Fruit fly (Drosophila melanogaster): Measurements from ENCODE around the gene Sgs3.

Gene Sgs3

dm6 chr3L:11523286-11523685 lies 11.3 kb downstream of the Sgs3 start (continued):
- TF ChIP-seq ATbp (GFP tag; optimal IDR thresholded peaks at IDR 0.05) = no peak
- no peak for TF ChIP-seq CG12104 (GFP tag; optimal IDR thresholded peaks at IDR 0.05)
- TF ChIP-seq Neu2 (GFP tag; optimal IDR thresholded peaks at IDR 0.05; ENCODE audit: borderline replicate concordance) = no peak
- TF ChIP-seq YL-1 (GFP tag; optimal IDR thresholded peaks at IDR 0.05) = no peak
- TF ChIP-seq Hr3 (GFP tag; optimal IDR thresholded peaks at IDR 0.05) = no peak
- TF ChIP-seq CG6254 (GFP tag; optimal IDR thresholded peaks at IDR 0.05) = no peak
- TF ChIP-seq mam (GFP tag; optimal IDR thresholded peaks at IDR 0.05) = no peak
- TF ChIP-seq CG15514 (GFP tag; optimal IDR thresholded peaks at IDR 0.05) = peak; percentile 98
- no peak for TF ChIP-seq Atf3 (GFP tag; optimal IDR thresholded peaks at IDR 0.05)
- no peak for TF ChIP-seq Meics (GFP tag; optimal IDR thresholded peaks at IDR 0.05)
- TF ChIP-seq Blimp-1 (GFP tag; optimal IDR thresholded peaks at IDR 0.05) = no peak
- TF ChIP-seq CG12659 (GFP tag; optimal IDR thresholded peaks at IDR 0.05) = no peak
- TF ChIP-seq sisA (GFP tag; IDR thresholded peaks at IDR 0.05) = no peak
- no peak for TF ChIP-seq Eip74EF (GFP tag; optimal IDR thresholded peaks at IDR 0.05)
- no peak for TF ChIP-seq D (optimal IDR thresholded peaks at IDR 0.05)
- no peak for TF ChIP-seq D (GFP tag; optimal IDR thresholded peaks at IDR 0.05)
- no peak for TF ChIP-seq CG3065 (GFP tag; optimal IDR thresholded peaks at IDR 0.05)
- TF ChIP-seq CG9876 (GFP tag; optimal IDR thresholded peaks at IDR 0.05) = no peak
- TF ChIP-seq CoRest (tag; optimal IDR thresholded peaks at IDR 0.05) = no peak
- no peak for TF ChIP-seq CG18011 (GFP tag; optimal IDR thresholded peaks at IDR 0.05)
- TF ChIP-seq CG31441 (GFP tag; IDR thresholded peaks at IDR 0.05) = no peak
- 0 out of 2 replicates have a peak, but pooled peaks have one; percentile 11 for TF ChIP-seq Xrp1 (GFP tag; IDR thresholded peaks at IDR 0.05)
- no peak for TF ChIP-seq GATAe (GFP tag; conservative IDR thresholded peaks at IDR 0.05)
- TF ChIP-seq dmrt11E (tag; optimal IDR thresholded peaks at IDR 0.05) = no peak
- TF ChIP-seq CG1529 (GFP tag; optimal IDR thresholded peaks at IDR 0.05) = no peak
- no peak for TF ChIP-seq Bteb2 (GFP tag; optimal IDR thresholded peaks at IDR 0.05)
- TF ChIP-seq CG18599 (GFP tag; optimal IDR thresholded peaks at IDR 0.05) = no peak
- no peak for TF ChIP-seq vnd (GFP tag; IDR thresholded peaks at IDR 0.05; ENCODE audit: partially characterized antibody)
- TF ChIP-seq danr (GFP tag; IDR thresholded peaks at IDR 0.05) = no peak
- TF ChIP-seq unpg (GFP tag; optimal IDR thresholded peaks at IDR 0.05) = no peak
- TF ChIP-seq Rfx (GFP tag; IDR thresholded peaks at IDR 0.05) = peak; percentile 43; the same call in 1 of the 2 replicates
- TF ChIP-seq CG7357 (GFP tag; IDR thresholded peaks at IDR 0.05) = no peak
- TF ChIP-seq bowl (GFP tag; IDR thresholded peaks at IDR 0.05) = no peak
- no peak for TF ChIP-seq HLHmδ (GFP tag; optimal IDR thresholded peaks at IDR 0.05)
- TF ChIP-seq CG1832 (GFP tag; optimal IDR thresholded peaks at IDR 0.05) = no peak
- TF ChIP-seq CG7745 (tag; optimal IDR thresholded peaks at IDR 0.05) = no peak
- TF ChIP-seq maf-S (GFP tag; optimal IDR thresholded peaks at IDR 0.05) = no peak
- TF ChIP-seq CG2199 (GFP tag; IDR thresholded peaks at IDR 0.05) = no peak
- TF ChIP-seq CG3995 (GFP tag; optimal IDR thresholded peaks at IDR 0.05) = no peak
- no peak for TF ChIP-seq org-1 (GFP tag; optimal IDR thresholded peaks at IDR 0.05)
- TF ChIP-seq CG17568 (GFP tag; optimal IDR thresholded peaks at IDR 0.05) = no peak
- no peak for TF ChIP-seq CG11456 (GFP tag; IDR thresholded peaks at IDR 0.05)
- TF ChIP-seq Usf (GFP tag; optimal IDR thresholded peaks at IDR 0.05) = no peak
- peak; percentile 38; the same call in 1 of the 3 replicates for TF ChIP-seq knrl (GFP tag; IDR thresholded peaks at IDR 0.05; ENCODE audit: partially characterized antibody)
- TF ChIP-seq pb (GFP tag; optimal IDR thresholded peaks at IDR 0.05) = no peak
- TF ChIP-seq CG15269 (tag; optimal IDR thresholded peaks at IDR 0.05) = no peak
- no peak for TF ChIP-seq Gug (GFP tag; IDR thresholded peaks at IDR 0.05)
- no peak for TF ChIP-seq CG10565 (GFP tag; optimal IDR thresholded peaks at IDR 0.05)
- no peak for TF ChIP-seq zen (tag; optimal IDR thresholded peaks at IDR 0.05)
- no peak for TF ChIP-seq cato (GFP tag; optimal IDR thresholded peaks at IDR 0.05; ENCODE audit: borderline replicate concordance)

Data from whole organism, embryonic.